Worm (Caenorhabditis elegans): ENCODE measurements around the gene C15H11.13.

The C15H11.13 gene

ce11 chrV:14393504-14393903 is 1.3 kb upstream of the C15H11.13 start, which contains the start of gene C15H11.1:
TSS of gene C15H11.1 (plus strand) at chrV:14393804.
- no peak for TF ChIP-seq unc-86 (tag; optimal IDR thresholded peaks at IDR 0.05)
- TF ChIP-seq hlh-8 (tag; optimal IDR thresholded peaks at IDR 0.05), result no peak
- TF ChIP-seq tbx-2 (tag; optimal IDR thresholded peaks at IDR 0.05), result no peak
- no peak for TF ChIP-seq ceh-22 (tag; optimal IDR thresholded peaks at IDR 0.05)
- no peak for TF ChIP-seq K09A11.1 (tag; optimal IDR thresholded peaks at IDR 0.05; ENCODE audit: insufficient read depth)
- TF ChIP-seq sdc-2 (tag; optimal IDR thresholded peaks at IDR 0.05), result no peak
- no peak for TF ChIP-seq elt-4 (tag; optimal IDR thresholded peaks at IDR 0.05)
- TF ChIP-seq sox-2 (GFP tag; IDR thresholded peaks at IDR 0.05), result no peak
- TF ChIP-seq ceh-30 (tag; optimal IDR thresholded peaks at IDR 0.05), result no peak
- TF ChIP-seq npax-4 (tag; optimal IDR thresholded peaks at IDR 0.05), result no peak
- TF ChIP-seq tbx-7 (tag; optimal IDR thresholded peaks at IDR 0.05), result no peak
- no peak for TF ChIP-seq unc-42 (tag; optimal IDR thresholded peaks at IDR 0.05)
- TF ChIP-seq C08G9.2 (tag; optimal IDR thresholded peaks at IDR 0.05), result no peak
- no peak for TF ChIP-seq lim-6 (tag; optimal IDR thresholded peaks at IDR 0.05)

DNA sequence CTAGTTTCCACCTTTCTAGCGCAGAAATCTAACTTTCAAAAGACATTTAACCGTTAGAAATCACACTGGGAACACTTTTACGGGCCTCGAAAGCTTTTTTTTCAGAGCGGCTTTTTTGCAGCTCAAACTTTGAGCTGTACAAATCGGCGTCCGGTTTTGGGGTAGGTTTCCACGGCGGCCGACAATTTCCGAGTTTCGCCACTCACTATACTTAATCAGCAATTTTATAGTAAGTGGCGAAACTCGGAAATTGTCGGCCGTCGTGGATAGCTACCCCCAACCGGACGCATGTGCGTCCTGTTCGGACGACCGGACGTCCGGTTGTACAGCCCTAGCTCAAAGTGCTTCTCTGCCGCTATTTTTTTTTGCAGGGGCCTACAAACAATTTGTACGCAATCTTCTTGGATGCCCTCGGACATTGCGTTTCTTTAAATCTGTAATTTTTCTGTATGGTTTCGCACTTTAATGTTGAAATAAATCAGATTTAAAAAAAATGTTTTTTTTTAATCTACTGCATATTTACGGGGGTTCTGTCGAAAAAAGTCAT is 1.4 kb downstream of the C15H11.13 start:
- TF ChIP-seq ceh-22 (tag; optimal IDR thresholded peaks at IDR 0.05) (no peak), tbx-7 (tag; optimal IDR thresholded peaks at IDR 0.05) (no peak), dve-1 (tag; optimal IDR thresholded peaks at IDR 0.05) (no peak), ceh-19 (GFP tag; optimal IDR thresholded peaks at IDR 0.05) (no peak), fax-1 (tag; optimal IDR thresholded peaks at IDR 0.05) (no peak), dmd-4 (tag; optimal IDR thresholded peaks at IDR 0.05; ENCODE audit: borderline replicate concordance) (no peak), syd-9 (tag; optimal IDR thresholded peaks at IDR 0.05) (no peak), ceh-2 (tag; optimal IDR thresholded peaks at IDR 0.05) (no peak), K09A11.1 (tag; optimal IDR thresholded peaks at IDR 0.05; ENCODE audit: insufficient read depth) (no peak), rnt-1 (tag; optimal IDR thresholded peaks at IDR 0.05) (no peak), mec-3 (tag; optimal IDR thresholded peaks at IDR 0.05; ENCODE audit: borderline replicate concordance) (no peak), npax-4 (tag; optimal IDR thresholded peaks at IDR 0.05) (no peak), nhr-232 (tag; optimal IDR thresholded peaks at IDR 0.05) (no peak), C38D4.7 (GFP tag; optimal IDR thresholded peaks at IDR 0.05) (no peak), pax-1 (tag; optimal IDR thresholded peaks at IDR 0.05) (no peak), ceh-31 (tag; optimal IDR thresholded peaks at IDR 0.05) (no peak), pqm-1 (tag; optimal IDR thresholded peaks at IDR 0.05) (no peak), ceh-14 (tag; optimal IDR thresholded peaks at IDR 0.05) (no peak)

ce11 chrV:14405647-14406046 is 10.8 kb downstream of the C15H11.13 start:
- TF ChIP-seq nhr-232 (tag; optimal IDR thresholded peaks at IDR 0.05) (no peak), pha-2 (tag; optimal IDR thresholded peaks at IDR 0.05) (no peak), ceh-22 (tag; optimal IDR thresholded peaks at IDR 0.05) (no peak), pros-1 (tag; optimal IDR thresholded peaks at IDR 0.05) (no peak), ceh-2 (tag; optimal IDR thresholded peaks at IDR 0.05) (no peak), elt-4 (tag; optimal IDR thresholded peaks at IDR 0.05) (no peak), dmd-4 (tag; optimal IDR thresholded peaks at IDR 0.05; ENCODE audit: borderline replicate concordance) (no peak), ceh-31 (tag; optimal IDR thresholded peaks at IDR 0.05) (no peak), unc-3 (GFP tag; conservative IDR thresholded peaks at IDR 0.05) (no peak), unc-3 (tag; optimal IDR thresholded peaks at IDR 0.05) (no peak), lin-11 (tag; optimal IDR thresholded peaks at IDR 0.05) (no peak), nfya-1 (tag; optimal IDR thresholded peaks at IDR 0.05) (no peak), unc-55 (GFP tag; optimal IDR thresholded peaks at IDR 0.05) (no peak), ceh-9 (tag; optimal IDR thresholded peaks at IDR 0.05) (no peak), odd-2 (tag; optimal IDR thresholded peaks at IDR 0.05) (no peak), hlh-15 (tag; optimal IDR thresholded peaks at IDR 0.05) (no peak), rnt-1 (tag; optimal IDR thresholded peaks at IDR 0.05) (no peak), hlh-13 (GFP tag; optimal IDR thresholded peaks at IDR 0.05) (no peak), unc-42 (tag; optimal IDR thresholded peaks at IDR 0.05) (no peak), pqm-1 (tag; optimal IDR thresholded peaks at IDR 0.05) (no peak)

Measured in whole organism, late embryonic.